Fruit fly (Drosophila melanogaster): ENCODE measurements around the gene CG18135.

CG18135 gene

dm6 chr3L:18995667-18996029 is 2.4 kb downstream of the CG18135 start:
- TF ChIP-seq Myc (optimal IDR thresholded peaks at IDR 0.05) (no peak), ttk (optimal IDR thresholded peaks at IDR 0.05) (no peak), Sin3A (optimal IDR thresholded peaks at IDR 0.05) (no peak), h (optimal IDR thresholded peaks at IDR 0.05) (no peak), psq (optimal IDR thresholded peaks at IDR 0.05) (no peak), insv (optimal IDR thresholded peaks at IDR 0.05) (no peak)

dm6 chr3L:18994505-18994969 is 3.5 kb downstream of the CG18135 start:
- TF ChIP-seq insv (optimal IDR thresholded peaks at IDR 0.05) (no peak), ttk (optimal IDR thresholded peaks at IDR 0.05) (no peak), psq (optimal IDR thresholded peaks at IDR 0.05) (no peak), Myc (optimal IDR thresholded peaks at IDR 0.05) (no peak)

- no peak for TF ChIP-seq Sin3A (optimal IDR thresholded peaks at IDR 0.05)
- no peak for TF ChIP-seq h (optimal IDR thresholded peaks at IDR 0.05)
- no peak for TF ChIP-seq Myc (optimal IDR thresholded peaks at IDR 0.05)
- no peak for TF ChIP-seq ttk (optimal IDR thresholded peaks at IDR 0.05)
- TF ChIP-seq insv (optimal IDR thresholded peaks at IDR 0.05): no peak
- TF ChIP-seq psq (optimal IDR thresholded peaks at IDR 0.05): no peak
Measured at dm6 chr3L:18993578-18994255, 4.4 kb downstream of the CG18135 start.

dm6 chr3L:18992820-18993219 is 5.3 kb downstream of the CG18135 start:
- TF ChIP-seq h (optimal IDR thresholded peaks at IDR 0.05) (no peak), Myc (optimal IDR thresholded peaks at IDR 0.05) (no peak), ttk (optimal IDR thresholded peaks at IDR 0.05) (no peak), psq (optimal IDR thresholded peaks at IDR 0.05) (no peak), insv (optimal IDR thresholded peaks at IDR 0.05) (no peak), Sin3A (optimal IDR thresholded peaks at IDR 0.05) (no peak)

dm6 chr3L:18989611-18990010 is 8.5 kb downstream of the CG18135 start, which contains the start of gene CG34256:
Gene CG34256 (minus strand): TSS chr3L:18989815.
- TF ChIP-seq Myc (optimal IDR thresholded peaks at IDR 0.05) (no peak), insv (optimal IDR thresholded peaks at IDR 0.05) (no peak), ttk (optimal IDR thresholded peaks at IDR 0.05) (no peak), Sin3A (optimal IDR thresholded peaks at IDR 0.05) (no peak), psq (optimal IDR thresholded peaks at IDR 0.05) (no peak), h (optimal IDR thresholded peaks at IDR 0.05) (no peak)

dm6 chr3L:18988055-18988819 is 9.8 kb downstream of the CG18135 start, which contains the start of gene CG11619:
Gene CG11619 (minus strand): TSS chr3L:18988323.
- TF ChIP-seq insv (optimal IDR thresholded peaks at IDR 0.05) (no peak), Myc (optimal IDR thresholded peaks at IDR 0.05) (no peak), h (optimal IDR thresholded peaks at IDR 0.05) (no peak), psq (optimal IDR thresholded peaks at IDR 0.05) (no peak), Sin3A (optimal IDR thresholded peaks at IDR 0.05) (no peak), ttk (optimal IDR thresholded peaks at IDR 0.05) (no peak)

dm6 chr3L:18984661-18985060 is 13.4 kb downstream of the CG18135 start, which contains the start of gene CG14075:
Gene CG14075 (plus strand): TSS chr3L:18984961.
- TF ChIP-seq Sin3A (optimal IDR thresholded peaks at IDR 0.05) (no peak), h (optimal IDR thresholded peaks at IDR 0.05) (no peak), psq (optimal IDR thresholded peaks at IDR 0.05) (no peak), insv (optimal IDR thresholded peaks at IDR 0.05) (no peak), ttk (optimal IDR thresholded peaks at IDR 0.05) (no peak), Myc (optimal IDR thresholded peaks at IDR 0.05) (no peak)

dm6 chr3L:18976720-18977119 is 21.4 kb downstream of the CG18135 start:
- TF ChIP-seq h (optimal IDR thresholded peaks at IDR 0.05) (no peak), insv (optimal IDR thresholded peaks at IDR 0.05) (no peak), psq (optimal IDR thresholded peaks at IDR 0.05) (no peak), Myc (optimal IDR thresholded peaks at IDR 0.05) (no peak), ttk (optimal IDR thresholded peaks at IDR 0.05) (no peak), Sin3A (optimal IDR thresholded peaks at IDR 0.05) (no peak)

- TF ChIP-seq psq (optimal IDR thresholded peaks at IDR 0.05) (no peak), Sin3A (optimal IDR thresholded peaks at IDR 0.05) (no peak), h (optimal IDR thresholded peaks at IDR 0.05) (no peak), ttk (optimal IDR thresholded peaks at IDR 0.05) (no peak), insv (optimal IDR thresholded peaks at IDR 0.05) (no peak)
Measured at dm6 chr3L:18968193-18968969, 29.7 kb downstream of the CG18135 start.

dm6 chr3L:18957032-18957431 is 41.1 kb downstream of the CG18135 start:
- TF ChIP-seq Myc (optimal IDR thresholded peaks at IDR 0.05) (no peak), insv (optimal IDR thresholded peaks at IDR 0.05) (no peak), h (optimal IDR thresholded peaks at IDR 0.05) (no peak), psq (optimal IDR thresholded peaks at IDR 0.05) (no peak), ttk (optimal IDR thresholded peaks at IDR 0.05) (no peak), Sin3A (optimal IDR thresholded peaks at IDR 0.05) (no peak)

- TF ChIP-seq Sin3A (optimal IDR thresholded peaks at IDR 0.05): no peak
- TF ChIP-seq h (optimal IDR thresholded peaks at IDR 0.05): no peak
- TF ChIP-seq psq (optimal IDR thresholded peaks at IDR 0.05): no peak
- no peak for TF ChIP-seq ttk (optimal IDR thresholded peaks at IDR 0.05)
- TF ChIP-seq Myc (optimal IDR thresholded peaks at IDR 0.05): no peak
- no peak for TF ChIP-seq insv (optimal IDR thresholded peaks at IDR 0.05)
Measured at dm6 chr3L:18952399-18952798, 45.7 kb downstream of the CG18135 start.

- TF ChIP-seq psq (optimal IDR thresholded peaks at IDR 0.05) (no peak), Myc (optimal IDR thresholded peaks at IDR 0.05) (no peak)
Measured at dm6 chr3L:18950359-18950758, 47.7 kb downstream of the CG18135 start, which contains the start of gene CG6836. Gene CG6836 (plus strand): TSS chr3L:18950629.
